Worm (Caenorhabditis elegans): ENCODE data around the gene kvs-2.

DNA sequence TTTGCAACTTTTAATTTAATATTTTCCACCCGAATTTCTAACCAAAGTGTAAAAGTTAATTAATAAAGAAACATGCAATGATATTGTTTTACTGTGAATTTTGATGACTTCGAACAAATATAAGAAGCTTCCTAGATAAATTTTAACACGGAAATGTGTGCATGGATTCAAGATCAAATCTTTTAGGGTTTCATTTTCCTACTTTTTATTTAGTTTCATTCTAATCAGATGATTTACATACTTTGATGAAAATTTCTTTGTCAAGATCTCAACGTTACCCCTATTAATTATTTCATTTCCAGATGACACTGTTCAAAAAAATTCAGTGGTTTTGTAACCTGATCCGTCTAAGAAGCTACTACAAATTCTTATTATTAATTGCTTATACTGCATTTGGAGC, 31.5 kb downstream of the kvs-2 start, which contains the start of gene twk-12:
- TF ChIP-seq ama-1 (optimal IDR thresholded peaks at IDR 0.05) (no peak), zag-1 (tag; optimal IDR thresholded peaks at IDR 0.05) (no peak), snpc-4 (tag; optimal IDR thresholded peaks at IDR 0.05) (no peak), nfya-1 (tag; optimal IDR thresholded peaks at IDR 0.05; ENCODE audit: insufficient read depth) (no peak), jun-1 (tag; optimal IDR thresholded peaks at IDR 0.05) (no peak), R02D3.7 (tag; optimal IDR thresholded peaks at IDR 0.05) (no peak), aly-2 (tag; optimal IDR thresholded peaks at IDR 0.05) (no peak), nhr-12 (tag; optimal IDR thresholded peaks at IDR 0.05) (no peak), nhr-28 (tag; optimal IDR thresholded peaks at IDR 0.05) (no peak), nhr-43 (tag; optimal IDR thresholded peaks at IDR 0.05; ENCODE audit: poor library complexity, severe bottlenecking) (no peak)

All from whole organism, L3 larva.